Worm (Caenorhabditis elegans) whole organism, mixed stage, embryonic: ENCODE data around the gene Y37A1B.4.

Source experiments
- ceh-83 ChIP-seq: fragments of 200-800 bp; sonication (Bioruptor generic); optimal IDR thresholded peaks from 2 replicates; lab custom pipeline; 2018; ENCODE audit warnings: mild to moderate bottlenecking, missing genetic modification characterization, missing compliant biosample characterization
- ces-1 ChIP-seq: fragments of 150-350 bp; optimal IDR thresholded peaks from 2 replicates; lab custom pipeline; 2014; ENCODE audit warnings: missing biosample characterization, missing genetic modification reagents, missing genetic modification characterization
- elt-3 ChIP-seq: fragments of 150-350 bp; optimal IDR thresholded peaks from 2 replicates; lab custom pipeline; 2014; ENCODE audit warnings: missing biosample characterization, missing genetic modification characterization
- hlh-1 ChIP-seq: fragments of 150-350 bp; optimal IDR thresholded peaks from 2 replicates; lab custom pipeline; 2014; ENCODE audit warnings: missing biosample characterization, missing genetic modification reagents, missing genetic modification characterization
- lsy-2 ChIP-seq: fragments of 150-350 bp; optimal IDR thresholded peaks from 2 replicates; lab custom pipeline; 2014; ENCODE audit warnings: missing biosample characterization, missing genetic modification characterization
- mep-1 ChIP-seq: fragments of 150-350 bp; optimal IDR thresholded peaks from 2 replicates; lab custom pipeline; 2017; ENCODE audit warnings: missing biosample characterization, missing genetic modification reagents, missing genetic modification characterization, inconsistent platforms
- nhr-12 ChIP-seq: fragments of 150-350 bp; optimal IDR thresholded peaks from 2 replicates; lab custom pipeline; 2014; ENCODE audit warnings: missing biosample characterization, missing genetic modification characterization
- nhr-237 ChIP-seq: fragments of 150-350 bp; optimal IDR thresholded peaks from 2 replicates; lab custom pipeline; 2014; ENCODE audit warnings: missing biosample characterization, missing genetic modification characterization
- nhr-76 ChIP-seq: sonication (generic microtip); optimal IDR thresholded peaks from 2 replicates; lab custom pipeline; 2017; ENCODE audit warnings: missing biosample characterization, missing genetic modification characterization
- pha-4 ChIP-seq: fragments of 150-350 bp; optimal IDR thresholded peaks from 2 replicates; lab custom pipeline; 2018; ENCODE audit warnings: missing biosample characterization, missing genetic modification reagents, missing genetic modification characterization
- snpc-4 ChIP-seq: fragments of 150-350 bp; optimal IDR thresholded peaks from 2 replicates; lab custom pipeline; 2014; ENCODE audit warnings: missing biosample characterization, missing genetic modification characterization
- sptf-1 ChIP-seq: sonication (generic microtip); optimal IDR thresholded peaks from 2 replicates; lab custom pipeline; 2017; ENCODE audit warnings: mild to moderate bottlenecking, missing genetic modification characterization, moderate library complexity, missing compliant biosample characterization
- unc-39 ChIP-seq: fragments of 150-350 bp; optimal IDR thresholded peaks from 2 replicates; lab custom pipeline; 2014; ENCODE audit warnings: missing biosample characterization, missing genetic modification characterization
- ztf-11 ChIP-seq: fragments of 150-350 bp; optimal IDR thresholded peaks from 2 replicates; lab custom pipeline; 2014; ENCODE audit warnings: missing biosample characterization, missing genetic modification characterization

DNA sequence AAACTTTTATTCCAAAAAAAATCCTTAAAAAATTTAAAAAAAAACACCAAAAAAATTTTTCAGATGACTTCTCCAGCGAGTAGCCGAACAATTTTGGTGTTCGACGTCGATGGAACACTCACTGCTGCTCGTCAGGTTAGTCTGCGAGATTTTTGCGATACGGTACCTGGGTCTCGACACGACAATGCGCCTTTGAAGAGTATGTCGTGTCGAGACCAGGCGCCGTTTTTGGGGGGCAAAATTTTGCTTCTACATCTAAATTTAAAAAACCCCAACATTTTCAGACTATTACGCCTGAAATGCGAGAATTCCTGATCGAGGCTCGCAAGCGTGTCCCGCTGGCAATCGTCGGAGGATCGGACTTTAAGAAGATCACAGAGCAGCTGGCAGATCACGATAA lies 23.0 kb upstream of the Y37A1B.4 start, which contains the start of gene F52B11.2:
- TF ChIP-seq elt-3 (tag; lab: Kevin White, UChicago) (no peak), unc-39 (tag; lab: Kevin White, UChicago) (no peak), pha-4 (tag; lab: Kevin White, UChicago) (no peak), sptf-1 (tag; lab: Kevin White, UChicago) (no peak), hlh-1 (tag; lab: Kevin White, UChicago) (no peak), nhr-76 (tag; lab: Kevin White, UChicago) (no peak), mep-1 (tag; lab: Kevin White, UChicago) (no peak), lsy-2 (tag; lab: Kevin White, UChicago) (no peak), ceh-83 (GFP tag; lab: Kevin White, UChicago) (no peak), nhr-12 (tag; lab: Kevin White, UChicago) (no peak), nhr-237 (tag; lab: Kevin White, UChicago) (no peak), ces-1 (GFP tag; lab: Kevin White, UChicago) (no peak), ztf-11 (tag; lab: Kevin White, UChicago) (no peak), snpc-4 (tag; lab: Kevin White, UChicago) (no peak)
